Fruit fly (Drosophila melanogaster) whole organism, prepupa: Measurements from ENCODE around the gene Argk2.

Source experiments
- CG11902 ChIP-seq: fragments of 200-800 bp; sonication (Bioruptor generic); optimal IDR thresholded peaks from 3 replicates; lab custom pipeline; 2016; ENCODE audit warnings: missing biosample characterization, missing genetic modification characterization
- CG15336 ChIP-seq: fragments of 200-800 bp; sonication (Bioruptor generic); IDR thresholded peaks from 2 replicates; pipeline ENCODE4 v1.3.6; 2022; ENCODE audit warnings: missing biosample characterization, missing genetic modification characterization
- Eip93F ChIP-seq: fragments of 200-800 bp; sonication (Bioruptor generic); optimal IDR thresholded peaks from 2 replicates; lab custom pipeline; 2016; ENCODE audit warnings: missing biosample characterization, mild to moderate bottlenecking, missing genetic modification characterization
- achi ChIP-seq: fragments of 200-800 bp; sonication (Bioruptor generic); optimal IDR thresholded peaks from 3 replicates; lab custom pipeline; 2016; ENCODE audit warnings: missing biosample characterization, missing genetic modification characterization

DNA sequence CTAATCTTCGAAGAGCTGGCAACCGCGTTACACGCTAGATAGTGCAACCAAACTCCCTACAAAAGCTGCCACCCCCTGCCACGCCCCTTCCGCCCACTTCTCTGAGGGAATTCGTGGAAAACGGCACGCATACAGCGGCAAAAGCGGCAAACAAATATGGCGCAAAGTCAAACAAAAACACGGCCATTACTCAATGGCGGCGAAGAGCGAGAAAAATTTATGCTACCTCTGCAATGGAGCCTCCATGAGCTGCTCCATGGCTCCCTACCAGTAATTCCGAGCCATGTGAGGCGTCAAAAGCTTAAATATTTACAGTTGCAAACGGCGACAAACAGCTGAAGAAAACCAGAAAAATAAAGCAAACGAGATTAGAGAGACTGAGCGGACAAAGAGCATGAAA, 22.5 kb upstream of the Argk2 start:
- no peak for TF ChIP-seq achi (GFP tag; lab: Kevin White, UChicago)
- no peak for TF ChIP-seq Eip93F (GFP tag; lab: Kevin White, UChicago)
- TF ChIP-seq CG15336 (GFP tag; lab: Robert Waterston, UW): no peak
- no peak for TF ChIP-seq CG11902
